Worm (Caenorhabditis elegans): ENCODE measurements around the gene C03B1.5.

DNA sequence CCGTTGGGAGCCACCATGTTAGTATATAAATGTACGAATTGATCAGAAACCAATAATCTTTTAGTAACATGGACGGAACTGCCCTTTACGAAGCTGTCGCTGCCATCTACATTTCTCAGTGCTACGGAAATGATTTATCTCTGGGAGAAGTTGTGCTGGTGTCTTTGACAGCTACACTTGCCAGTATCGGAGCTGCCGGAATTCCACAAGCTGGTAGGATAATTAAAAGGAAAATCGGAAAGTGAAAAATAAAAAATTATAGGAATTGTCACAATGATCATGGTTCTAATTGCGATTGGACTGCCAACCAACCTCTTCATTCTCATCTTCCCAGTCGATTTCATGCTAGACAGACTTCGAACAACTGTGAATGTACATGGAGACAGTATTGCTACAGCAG, 50.5 kb downstream of the C03B1.5 start:
- no peak for TF ChIP-seq aly-2 (tag; optimal IDR thresholded peaks at IDR 0.05)
- TF ChIP-seq nhr-237 (tag; optimal IDR thresholded peaks at IDR 0.05): no peak
- no peak for TF ChIP-seq nhr-77 (tag; optimal IDR thresholded peaks at IDR 0.05)
- no peak for TF ChIP-seq zfp-3 (GFP tag; conservative IDR thresholded peaks at IDR 0.05)
- no peak for TF ChIP-seq dmd-6 (GFP tag; IDR thresholded peaks at IDR 0.05)
- TF ChIP-seq T26A8.4 (GFP tag; IDR thresholded peaks at IDR 0.05): no peak
- no peak for TF ChIP-seq F10B5.3 (tag; optimal IDR thresholded peaks at IDR 0.05)
- TF ChIP-seq nhr-6 (tag; optimal IDR thresholded peaks at IDR 0.05): no peak
- TF ChIP-seq nhr-76 (tag; optimal IDR thresholded peaks at IDR 0.05): no peak
- TF ChIP-seq ceh-28 (tag; optimal IDR thresholded peaks at IDR 0.05): no peak
- no peak for TF ChIP-seq F37D6.2 (tag; optimal IDR thresholded peaks at IDR 0.05)
- no peak for TF ChIP-seq ceh-20 (GFP tag; IDR thresholded peaks at IDR 0.05)
- no peak for TF ChIP-seq pqm-1 (tag; optimal IDR thresholded peaks at IDR 0.05)
- no peak for TF ChIP-seq zip-11 (GFP tag; IDR thresholded peaks at IDR 0.05)
